Fruit fly (Drosophila melanogaster) whole organism, wandering third instar larva: Measurements from ENCODE around the gene CG12592.
"Not testable (repeated sequence)": the region's sequence is repeated elsewhere in the genome, so short reads cannot be mapped to it uniquely, and the experiment has no call there.

ENCODE experiments used
- CG32264 ChIP-seq: fragments of 200-800 bp; sonication (Bioruptor generic); optimal IDR thresholded peaks from 2 replicates; lab custom pipeline; 2016; ENCODE audit warnings: missing biosample characterization, missing genetic modification characterization
- CG9705 ChIP-seq: fragments of 200-800 bp; sonication (Bioruptor generic); optimal IDR thresholded peaks from 2 replicates; lab custom pipeline; 2018; ENCODE audit warnings: missing biosample characterization, mild to moderate bottlenecking, missing genetic modification characterization
- Dfd ChIP-seq: fragments of >200 bp; optimal IDR thresholded peaks from 2 replicates; lab custom pipeline; 2017; ENCODE audit warnings: missing biosample characterization, missing genetic modification characterization
- Dif ChIP-seq: fragments of 200-275, 200-300 bp; sonication (Bioruptor generic); optimal IDR thresholded peaks from 2 replicates; lab custom pipeline; 2018; ENCODE audit warnings: missing biosample characterization, missing genetic modification characterization; ENCODE audit not compliant: partially characterized antibody
- GATAd ChIP-seq: sonication (Bioruptor generic); optimal IDR thresholded peaks from 2 replicates; lab custom pipeline; 2016; ENCODE audit warnings: missing biosample characterization, missing genetic modification characterization
- HLH106 ChIP-seq: fragments of 200-800 bp; optimal IDR thresholded peaks from 3 replicates; lab custom pipeline; 2019; ENCODE audit warnings: missing biosample characterization, mild to moderate bottlenecking, missing genetic modification characterization, moderate library complexity
- Hnf4 ChIP-seq: fragments of 200-800 bp; sonication (Bioruptor generic); optimal IDR thresholded peaks from 2 replicates; lab custom pipeline; 2016; ENCODE audit warnings: missing biosample characterization, mild to moderate bottlenecking, missing genetic modification characterization
- Mio ChIP-seq: sonication (Bioruptor generic); optimal IDR thresholded peaks from 2 replicates; lab custom pipeline; 2016; ENCODE audit warnings: missing biosample characterization, missing genetic modification characterization
- Myc ChIP-seq: fragments of >200 bp; optimal IDR thresholded peaks from 2 replicates; lab custom pipeline; 2017
- N ChIP-seq: fragments of >200 bp; optimal IDR thresholded peaks from 2 replicates; lab custom pipeline; 2018; ENCODE audit warnings: missing biosample characterization, missing external identifiers, missing genetic modification characterization
- OdsH ChIP-seq: fragments of 200-800 bp; sonication (Bioruptor generic); optimal IDR thresholded peaks from 2 replicates; lab custom pipeline; 2016; ENCODE audit warnings: missing biosample characterization, mild to moderate bottlenecking, missing genetic modification characterization
- Rel ChIP-seq, 2 experiments: fragments of 200-800 bp; sonication (Bioruptor generic) in 1 of 2; optimal IDR thresholded peaks; 2 replicates in 1 of 2; 3 replicates in 1 of 2; lab custom pipeline; 2016 to 2019; ENCODE audit warnings: mild to moderate bottlenecking in 2 of 2, missing biosample characterization in 2 of 2, missing genetic modification characterization in 2 of 2, moderate library complexity in 1 of 2
- Sp1 ChIP-seq: fragments of 200-800 bp; sonication (Bioruptor generic); optimal IDR thresholded peaks from 3 replicates; lab custom pipeline; 2019; ENCODE audit warnings: missing biosample characterization, mild to moderate bottlenecking, missing genetic modification characterization, moderate library complexity
- Vsx2 ChIP-seq: fragments of 200-300, 225-300 bp; sonication (Bioruptor generic); optimal IDR thresholded peaks from 2 replicates; lab custom pipeline; 2018; ENCODE audit warnings: missing biosample characterization, missing genetic modification characterization; ENCODE audit not compliant: partially characterized antibody
- dmrt93B ChIP-seq: fragments of 200-800 bp; sonication (Bioruptor generic); optimal IDR thresholded peaks from 2 replicates; lab custom pipeline; 2018; ENCODE audit warnings: missing biosample characterization, mild to moderate bottlenecking, missing genetic modification characterization
- dsf ChIP-seq: sonication (Bioruptor generic); optimal IDR thresholded peaks from 2 replicates; lab custom pipeline; 2016; ENCODE audit warnings: missing biosample characterization, missing genetic modification characterization, borderline replicate concordance
- ey ChIP-seq: fragments of 200-800 bp; sonication (Bioruptor generic); optimal IDR thresholded peaks from 2 replicates; lab custom pipeline; 2016; ENCODE audit warnings: missing biosample characterization, missing genetic modification characterization
- foxo ChIP-seq, 2 experiments: fragments of 200-800 bp; sonication (Bioruptor generic); optimal IDR thresholded peaks; 2 replicates in 1 of 2; 3 replicates in 1 of 2; lab custom pipeline; 2016 to 2017; ENCODE audit warnings: missing biosample characterization in 2 of 2, missing genetic modification characterization in 2 of 2
- fru ChIP-seq: fragments of 200-800 bp; sonication (Bioruptor generic); optimal IDR thresholded peaks from 3 replicates; lab custom pipeline; 2016; ENCODE audit warnings: missing biosample characterization, mild to moderate bottlenecking, missing genetic modification characterization
- h ChIP-seq: fragments of 200-800 bp; sonication (Bioruptor generic); optimal IDR thresholded peaks from 3 replicates; lab custom pipeline; 2016; ENCODE audit warnings: missing biosample characterization, mild to moderate bottlenecking, missing genetic modification characterization
- jim ChIP-seq: fragments of 175-275, 200-325 bp; sonication (Bioruptor generic); optimal IDR thresholded peaks from 2 replicates; lab custom pipeline; 2016; ENCODE audit warnings: missing biosample characterization, mild to moderate bottlenecking, missing genetic modification characterization
- lola ChIP-seq: fragments of >200 bp; optimal IDR thresholded peaks from 2 replicates; lab custom pipeline; 2017; ENCODE audit warnings: missing biosample characterization, missing genetic modification characterization
- pan ChIP-seq: fragments of >200 bp; optimal IDR thresholded peaks from 2 replicates; lab custom pipeline; 2017
- psq ChIP-seq: fragments of 200-800 bp; sonication (Bioruptor generic); optimal IDR thresholded peaks from 3 replicates; lab custom pipeline; 2017; ENCODE audit warnings: missing biosample characterization, mild to moderate bottlenecking, missing genetic modification characterization, moderate library complexity
- rgr ChIP-seq: fragments of 200-800 bp; sonication (Bioruptor generic); optimal IDR thresholded peaks from 3 replicates; lab custom pipeline; 2016; ENCODE audit warnings: missing biosample characterization, mild to moderate bottlenecking, missing genetic modification characterization
- sv ChIP-seq: fragments of 200-800 bp; sonication (Bioruptor generic); optimal IDR thresholded peaks from 3 replicates; lab custom pipeline; 2016; ENCODE audit warnings: missing biosample characterization, missing genetic modification characterization

Gene CG12592

DNA sequence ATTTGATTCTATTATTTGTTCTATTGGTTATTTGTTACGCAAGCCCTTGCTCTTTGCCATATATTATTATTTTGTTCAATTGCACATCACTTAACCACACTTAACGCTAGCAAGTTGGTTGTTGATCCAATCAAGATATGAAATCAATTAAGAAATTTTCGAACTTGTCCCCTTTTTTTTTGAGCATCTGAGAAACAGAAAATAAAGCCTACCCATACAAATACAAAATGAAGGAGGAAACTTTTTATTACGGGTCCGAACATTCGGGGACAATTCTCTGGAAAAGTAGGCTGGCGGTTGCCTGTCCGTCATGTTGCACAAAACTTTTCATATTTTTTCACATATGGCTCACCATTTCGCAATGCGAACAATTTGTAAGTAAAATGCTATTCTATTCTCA, at the start of gene CG12592:
TSS of gene CG12592 (plus strand) at position 301 of the 400 bp plus-strand sequence.
- not testable (repeated sequence) for TF ChIP-seq sv; Hnf4 (GFP tag; lab: Kevin White, UChicago); CG9705 (GFP tag; lab: Kevin White, UChicago)

DNA sequence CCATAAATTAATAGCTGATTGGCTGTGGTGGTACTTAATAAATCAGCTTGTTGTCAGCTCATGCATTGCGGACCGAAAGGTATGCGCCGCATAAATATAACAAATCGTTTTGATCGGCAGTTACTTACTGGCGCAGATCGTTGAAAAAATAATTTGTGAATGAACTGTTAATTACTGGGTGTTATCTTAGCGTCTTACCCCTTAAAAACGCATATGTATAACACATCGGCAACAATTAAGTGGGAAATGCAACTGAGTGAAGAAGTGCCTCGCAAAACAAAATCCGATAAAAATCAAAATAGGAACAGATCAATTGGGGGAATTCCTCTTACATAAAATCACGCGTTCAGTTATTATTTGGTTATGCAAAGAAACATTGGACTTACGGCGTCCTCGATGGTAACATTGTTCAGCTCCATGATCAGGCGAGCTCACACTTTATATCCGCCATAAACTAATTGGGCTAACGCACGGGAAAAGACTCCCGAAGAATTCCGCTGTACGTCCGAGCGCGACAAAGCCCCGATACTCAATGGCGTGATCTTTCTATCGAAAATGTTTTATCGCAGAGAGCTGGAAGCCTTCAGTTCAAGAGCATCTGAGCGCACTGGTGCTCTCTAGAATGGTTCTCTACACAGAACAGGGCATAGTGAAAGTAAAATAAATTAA, 26.9 kb upstream of the CG12592 start, which contains the start of gene CG6293:
TSS of gene CG6293 (minus strand) at position 538 of the 669 bp plus-strand sequence.
- TF ChIP-seq Dfd (GFP tag; lab: Kevin White, UChicago) (no peak), fru (GFP tag; lab: Kevin White, UChicago) (no peak), Vsx2 (no peak), Dif (GFP tag; lab: Kevin White, UChicago) (peak; percentile 41), rgr (GFP tag; lab: Kevin White, UChicago) (no peak), HLH106 (tag; lab: Kevin White, UChicago) (no peak), dmrt93B (GFP tag; lab: Kevin White, UChicago) (no peak), N (GFP tag; lab: Kevin White, UChicago) (no peak)

DNA sequence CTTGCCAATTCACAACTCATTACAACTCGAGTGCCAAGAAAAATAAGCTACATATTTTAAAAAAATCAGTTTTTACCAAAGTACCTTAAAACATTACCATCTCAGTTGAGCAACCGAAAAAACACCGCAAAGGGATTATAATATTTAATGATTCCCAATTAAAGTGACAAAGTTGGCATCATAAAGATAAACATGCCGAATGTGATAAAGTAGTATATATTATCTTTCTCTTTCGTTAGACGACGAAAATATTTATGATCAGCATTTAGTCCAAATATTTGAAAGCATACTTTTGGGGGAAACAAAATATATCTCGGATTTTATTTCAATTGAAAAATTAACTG, 26.4 kb upstream of the CG12592 start:
- TF ChIP-seq foxo (GFP tag; optimal IDR thresholded peaks at IDR 0.05; lab: Kevin White, UChicago) (no peak), Hnf4 (GFP tag; lab: Kevin White, UChicago) (no peak), lola (no peak), pan (lab: Kevin White, UChicago) (no peak), psq (GFP tag; lab: Kevin White, UChicago) (no peak), ey (GFP tag; lab: Kevin White, UChicago) (no peak)
- TF ChIP-seq, all 38 proteins: peak for 0

dm6 chr3R:10330734-10331642, 7.2 kb upstream of the CG12592 start, which contains the start of the genes Bruce and CG12818:
Gene Bruce, minus strand, starts transcription at chr3R:10331353.
Gene CG12818, plus strand, starts transcription at chr3R:10331581.
- TF ChIP-seq ey (GFP tag; lab: Kevin White, UChicago) (no peak), jim (GFP tag; lab: Kevin White, UChicago) (no peak), Dfd (GFP tag; lab: Kevin White, UChicago) (no peak), pan (lab: Kevin White, UChicago) (no peak), fru (GFP tag; lab: Kevin White, UChicago) (no peak)
- TF ChIP-seq, all 38 proteins: peak for 0

DNA sequence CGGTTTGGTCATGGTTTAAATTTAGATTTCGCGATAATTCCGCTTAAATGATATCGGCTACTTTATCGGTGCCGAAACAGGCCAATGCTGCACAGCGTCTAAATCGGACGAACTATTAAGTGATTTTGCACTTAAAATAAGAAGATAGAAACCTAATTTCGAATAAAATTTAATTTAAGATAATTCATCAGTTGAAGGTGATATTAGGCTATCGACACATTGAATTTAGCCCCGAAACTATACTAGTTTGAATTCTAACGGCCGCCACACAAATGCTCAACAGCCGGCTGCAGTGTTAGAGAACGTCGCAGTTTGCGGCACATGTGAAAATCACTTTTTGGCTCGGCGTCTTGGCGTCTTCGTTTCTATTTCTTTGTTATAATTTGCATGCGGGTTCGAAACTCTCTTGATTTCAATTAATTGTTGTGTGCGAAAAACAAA, 5.3 kb upstream of the CG12592 start, which contains the start of gene sle:
TSS of gene sle (plus strand) at position 293 of the 441 bp plus-strand sequence.
- peak; percentile 56 for TF ChIP-seq psq (GFP tag; lab: Kevin White, UChicago)
- TF ChIP-seq Dfd (GFP tag; lab: Kevin White, UChicago), result no peak
- TF ChIP-seq CG9705 (GFP tag; lab: Kevin White, UChicago), result peak; percentile 62
- peak; percentile 82 for TF ChIP-seq h (GFP tag; lab: Kevin White, UChicago)
- TF ChIP-seq Mio, result no peak
- no peak for TF ChIP-seq dsf (GFP tag; lab: Kevin White, UChicago)
- TF ChIP-seq Sp1 (GFP tag; lab: Kevin White, UChicago), result peak; percentile 60
- no peak for TF ChIP-seq Rel (GFP tag; optimal IDR thresholded peaks at IDR 0.05; lab: Kevin White, UChicago)
- peak; percentile 32 for TF ChIP-seq Rel (tag; optimal IDR thresholded peaks at IDR 0.05; lab: Kevin White, UChicago)
- TF ChIP-seq sv, result peak; percentile 56
- peak; percentile 56 for TF ChIP-seq Myc (lab: Kevin White, UChicago)
- TF ChIP-seq Hnf4 (GFP tag; lab: Kevin White, UChicago), result no peak
- no peak for TF ChIP-seq dmrt93B (GFP tag; lab: Kevin White, UChicago)
- TF ChIP-seq Vsx2, result no peak
- TF ChIP-seq GATAd, result peak; percentile 20
- TF ChIP-seq rgr (GFP tag; lab: Kevin White, UChicago), result peak; percentile 81
- TF ChIP-seq OdsH, result peak; percentile 65
- TF ChIP-seq fru (GFP tag; lab: Kevin White, UChicago), result no peak
- TF ChIP-seq CG32264, result no peak
- TF ChIP-seq ey (GFP tag; lab: Kevin White, UChicago), result peak; percentile 61
- TF ChIP-seq, all 38 proteins: peak for 11
